Worm (Caenorhabditis elegans): ENCODE measurements around the gene nish-1.

ce11 chrIV:10855946-10856345 is 8.2 kb upstream of the nish-1 start:
- TF ChIP-seq nhr-67 (tag; optimal IDR thresholded peaks at IDR 0.05), result no peak
- no peak for TF ChIP-seq aly-2 (tag; optimal IDR thresholded peaks at IDR 0.05)
- no peak for TF ChIP-seq fkh-10 (GFP tag; optimal IDR thresholded peaks at IDR 0.05)
- TF ChIP-seq pha-4 (tag; optimal IDR thresholded peaks at IDR 0.05), result no peak
- no peak for TF ChIP-seq elt-2 (tag; optimal IDR thresholded peaks at IDR 0.05)
- TF ChIP-seq unc-62 (GFP tag; optimal IDR thresholded peaks at IDR 0.05), result no peak
- no peak for TF ChIP-seq nhr-25 (tag; optimal IDR thresholded peaks at IDR 0.05)
- no peak for TF ChIP-seq ztf-11 (tag; optimal IDR thresholded peaks at IDR 0.05)
- no peak for TF ChIP-seq ceh-82 (tag; optimal IDR thresholded peaks at IDR 0.05)
- no peak for TF ChIP-seq nhr-11 (tag; optimal IDR thresholded peaks at IDR 0.05)
- no peak for TF ChIP-seq skn-1 (tag; optimal IDR thresholded peaks at IDR 0.05)

Data from whole organism, L3 larva.